Fruit fly (Drosophila melanogaster) whole organism, embryonic: Measurements from ENCODE around the gene CG7497.

Experiments used
- BEAF-32 ChIP-seq: fragments of 200-800 bp; sonication (Bioruptor generic); optimal IDR thresholded peaks from 3 replicates; lab custom pipeline; 2017; ENCODE audit warnings: missing biosample characterization, missing genetic modification characterization, mild to moderate bottlenecking, moderate library complexity, missing genetic modification reagents
- Bteb2 ChIP-seq: fragments of 200-800 bp; sonication (Bioruptor generic); optimal IDR thresholded peaks from 2 replicates; lab custom pipeline; 2016; ENCODE audit warnings: missing biosample characterization, missing genetic modification characterization
- CG10267 ChIP-seq: fragments of 200-800 bp; sonication (Bioruptor generic); optimal IDR thresholded peaks from 2 replicates; lab custom pipeline; 2018; ENCODE audit warnings: missing biosample characterization, mild to moderate bottlenecking, missing genetic modification characterization, moderate library complexity
- CG10274 ChIP-seq: fragments of 200-800 bp; sonication (Bioruptor generic); optimal IDR thresholded peaks from 3 replicates; lab custom pipeline; 2017; ENCODE audit warnings: missing biosample characterization, mild to moderate bottlenecking, missing genetic modification characterization
- CG12219 ChIP-seq: fragments of 200-800 bp; sonication (Bioruptor generic); optimal IDR thresholded peaks from 3 replicates; lab custom pipeline; 2018; ENCODE audit warnings: missing biosample characterization, mild to moderate bottlenecking, missing genetic modification characterization
- CG12391 ChIP-seq: fragments of 200-800 bp; sonication (Bioruptor generic); optimal IDR thresholded peaks from 3 replicates; lab custom pipeline; 2018; ENCODE audit warnings: missing biosample characterization, mild to moderate bottlenecking, missing genetic modification characterization, moderate library complexity
- CG1603 ChIP-seq: fragments of 200-800 bp; sonication (Bioruptor generic); optimal IDR thresholded peaks from 2 replicates; lab custom pipeline; 2019; ENCODE audit warnings: missing biosample characterization, mild to moderate bottlenecking, missing genetic modification characterization, moderate library complexity
- CG17186 ChIP-seq: fragments of 200-800 bp; sonication (Bioruptor generic); optimal IDR thresholded peaks from 3 replicates; lab custom pipeline; 2017; ENCODE audit warnings: missing biosample characterization, missing genetic modification reagents, missing genetic modification characterization
- CG17802 ChIP-seq: fragments of 200-800 bp; sonication (Bioruptor generic); optimal IDR thresholded peaks from 2 replicates; lab custom pipeline; 2018; ENCODE audit warnings: missing biosample characterization, mild to moderate bottlenecking, missing genetic modification characterization, moderate library complexity
- CG33557 ChIP-seq: fragments of 200-800 bp; sonication (Bioruptor generic); optimal IDR thresholded peaks from 2 replicates; lab custom pipeline; 2019; ENCODE audit warnings: missing biosample characterization, mild to moderate bottlenecking, missing genetic modification characterization, moderate library complexity
- CG3838 ChIP-seq: fragments of 200-800 bp; sonication (Bioruptor generic); optimal IDR thresholded peaks from 3 replicates; lab custom pipeline; 2016; ENCODE audit warnings: missing biosample characterization, missing genetic modification characterization
- CG4820 ChIP-seq: fragments of 200-800 bp; sonication (Bioruptor generic); optimal IDR thresholded peaks from 3 replicates; lab custom pipeline; 2016; ENCODE audit warnings: missing biosample characterization, missing genetic modification characterization
- CG4854 ChIP-seq: fragments of 200-800 bp; sonication (Bioruptor generic); optimal IDR thresholded peaks from 2 replicates; lab custom pipeline; 2016; ENCODE audit warnings: missing biosample characterization, missing genetic modification characterization, inconsistent platforms
- CG6683 ChIP-seq: fragments of 200-800 bp; sonication (Bioruptor generic); optimal IDR thresholded peaks from 2 replicates; lab custom pipeline; 2017; ENCODE audit warnings: missing biosample characterization, mild to moderate bottlenecking, missing genetic modification characterization, missing genetic modification reagents
- CG7786 ChIP-seq: fragments of 200-800 bp; sonication (Bioruptor generic); optimal IDR thresholded peaks from 2 replicates; lab custom pipeline; 2016; ENCODE audit warnings: missing biosample characterization, missing genetic modification characterization
- CG7987 ChIP-seq: fragments of 200-800 bp; sonication (Bioruptor generic); optimal IDR thresholded peaks from 2 replicates; lab custom pipeline; 2018; ENCODE audit warnings: missing biosample characterization, mild to moderate bottlenecking, missing genetic modification characterization, moderate library complexity
- D19A ChIP-seq: fragments of 200-800 bp; optimal IDR thresholded peaks from 3 replicates; lab custom pipeline; 2019; ENCODE audit warnings: missing biosample characterization, mild to moderate bottlenecking, missing genetic modification characterization, moderate library complexity
- Dip2 ChIP-seq: fragments of 200-800 bp; sonication (Bioruptor generic); IDR thresholded peaks from 2 replicates; pipeline ENCODE4 v1.3.6; 2022; ENCODE audit warnings: missing biosample characterization, missing genetic modification characterization
- Elba2 ChIP-seq: fragments of 200-800 bp; sonication (Bioruptor generic); optimal IDR thresholded peaks from 3 replicates; lab custom pipeline; 2016; ENCODE audit warnings: missing biosample characterization, missing genetic modification characterization
- Fer2 ChIP-seq: fragments of 200-800 bp; sonication (Bioruptor generic); optimal IDR thresholded peaks from 2 replicates; lab custom pipeline; 2018; ENCODE audit warnings: missing biosample characterization, mild to moderate bottlenecking, missing genetic modification characterization, moderate library complexity
- HLH4C ChIP-seq: fragments of 200-800 bp; sonication (Bioruptor generic); IDR thresholded peaks from 3 replicates; pipeline ENCODE4 v1.3.6; 2022; ENCODE audit warnings: missing biosample characterization, missing genetic modification characterization; ENCODE audit not compliant: partially characterized antibody
- HmgD ChIP-seq: fragments of 200-800 bp; sonication (Bioruptor generic); optimal IDR thresholded peaks from 3 replicates; lab custom pipeline; 2016; ENCODE audit warnings: missing biosample characterization, missing genetic modification characterization
- MESR4 ChIP-seq: fragments of 200-800 bp; sonication (Bioruptor generic); optimal IDR thresholded peaks from 2 replicates; lab custom pipeline; 2018; ENCODE audit warnings: missing biosample characterization, mild to moderate bottlenecking, missing genetic modification characterization, moderate library complexity
- Poxn ChIP-seq: fragments of 200-800 bp; sonication (Bioruptor generic); IDR thresholded peaks from 2 replicates; pipeline ENCODE4 v1.3.6; 2022; ENCODE audit warnings: missing biosample characterization, missing genetic modification characterization
- Sox100B ChIP-seq: fragments of 200-800 bp; sonication (Bioruptor generic); optimal IDR thresholded peaks from 3 replicates; lab custom pipeline; 2018; ENCODE audit warnings: missing biosample characterization, mild to moderate bottlenecking, missing genetic modification characterization
- Ssrp ChIP-seq: fragments of 200-800 bp; sonication (Bioruptor generic); optimal IDR thresholded peaks from 2 replicates; lab custom pipeline; 2018; ENCODE audit warnings: missing biosample characterization, mild to moderate bottlenecking, missing genetic modification characterization, moderate library complexity
- Stat92E ChIP-seq, 3 experiments: fragments of >200 bp in 2 of 3; fragments of 200-800 bp in 1 of 3; sonication (Bioruptor generic) in 1 of 3; optimal IDR thresholded peaks; 2 replicates each; lab custom pipeline; 2017 to 2019; ENCODE audit warnings: missing biosample characterization in 3 of 3, missing genetic modification characterization in 3 of 3, mild to moderate bottlenecking in 1 of 3, moderate library complexity in 1 of 3
- abd-A ChIP-seq: fragments of 200-800 bp; sonication (Bioruptor generic); optimal IDR thresholded peaks from 3 replicates; lab custom pipeline; 2019; ENCODE audit warnings: missing biosample characterization, mild to moderate bottlenecking, missing genetic modification characterization, moderate library complexity
- ato ChIP-seq: fragments of 200-800 bp; sonication (Bioruptor generic); IDR thresholded peaks from 2 replicates; pipeline ENCODE4 v1.3.6; 2022; ENCODE audit warnings: missing biosample characterization, missing genetic modification characterization; ENCODE audit not compliant: partially characterized antibody
- chif ChIP-seq, 2 experiments: fragments of 200-800 bp; sonication (Bioruptor generic); optimal IDR thresholded peaks; 3 replicates each; lab custom pipeline; 2016; ENCODE audit warnings: missing biosample characterization in 2 of 2, missing genetic modification characterization in 2 of 2
- disco-r ChIP-seq: fragments of 200-800 bp; sonication (Bioruptor generic); optimal IDR thresholded peaks from 2 replicates; lab custom pipeline; 2016; ENCODE audit warnings: missing biosample characterization, missing genetic modification characterization
- emc ChIP-seq: fragments of 200-800 bp; sonication (Bioruptor generic); optimal IDR thresholded peaks from 2 replicates; lab custom pipeline; 2016; ENCODE audit warnings: missing biosample characterization, missing genetic modification characterization
- esg ChIP-seq: fragments of 200-800 bp; sonication (Bioruptor generic); conservative IDR thresholded peaks from 2 replicates; pipeline ENCODE4 v1.3.6; 2022; ENCODE audit warnings: missing biosample characterization, missing genetic modification characterization
- exex ChIP-seq: fragments of 200-800 bp; sonication (Bioruptor generic); optimal IDR thresholded peaks from 4 replicates; lab custom pipeline; 2018; ENCODE audit warnings: missing biosample characterization, mild to moderate bottlenecking, missing genetic modification characterization, moderate library complexity
- fru ChIP-seq: fragments of >200 bp; optimal IDR thresholded peaks from 2 replicates; lab custom pipeline; 2017
- gcm ChIP-seq: fragments of 200-800 bp; sonication (Bioruptor generic); optimal IDR thresholded peaks from 2 replicates; lab custom pipeline; 2019; ENCODE audit warnings: missing biosample characterization, mild to moderate bottlenecking, missing genetic modification characterization, moderate library complexity
- grn ChIP-seq: fragments of 200-800 bp; sonication (Bioruptor generic); optimal IDR thresholded peaks from 3 replicates; lab custom pipeline; 2017; ENCODE audit warnings: missing biosample characterization, missing genetic modification characterization
- gsb-n ChIP-seq: fragments of 200-800 bp; sonication (Bioruptor generic); optimal IDR thresholded peaks from 3 replicates; lab custom pipeline; 2018; ENCODE audit warnings: missing biosample characterization, mild to moderate bottlenecking, missing genetic modification characterization
- inv ChIP-seq: fragments of 200-800 bp; sonication (Bioruptor generic); IDR thresholded peaks from 2 replicates; pipeline ENCODE4 v1.3.6; 2022; ENCODE audit warnings: missing biosample characterization, missing genetic modification characterization; ENCODE audit not compliant: partially characterized antibody
- klu ChIP-seq: fragments of 200-800 bp; sonication (Bioruptor generic); IDR thresholded peaks from 2 replicates; pipeline ENCODE4 v1.3.6; 2022; ENCODE audit warnings: missing biosample characterization, missing genetic modification characterization
- knrl ChIP-seq: fragments of 200-800 bp; sonication (Bioruptor generic); IDR thresholded peaks from 3 replicates; pipeline ENCODE4 v1.3.6; 2022; ENCODE audit warnings: missing biosample characterization, missing genetic modification characterization; ENCODE audit not compliant: partially characterized antibody
- nerfin-2 ChIP-seq: fragments of 200-800 bp; sonication (Bioruptor generic); IDR thresholded peaks from 2 replicates; pipeline ENCODE4 v1.3.6; 2022; ENCODE audit warnings: missing biosample characterization, missing genetic modification characterization; ENCODE audit not compliant: partially characterized antibody
- pb ChIP-seq: fragments of 200-800 bp; sonication (Bioruptor generic); optimal IDR thresholded peaks from 3 replicates; lab custom pipeline; 2016; ENCODE audit warnings: missing biosample characterization, missing genetic modification characterization
- pita ChIP-seq: fragments of 200-800 bp; sonication (Bioruptor generic); optimal IDR thresholded peaks from 2 replicates; lab custom pipeline; 2017; ENCODE audit warnings: missing biosample characterization, mild to moderate bottlenecking, missing genetic modification characterization
- scrt ChIP-seq: fragments of 200-800 bp; sonication (Bioruptor generic); optimal IDR thresholded peaks from 2 replicates; lab custom pipeline; 2018; ENCODE audit warnings: missing biosample characterization, mild to moderate bottlenecking, missing genetic modification characterization, moderate library complexity
- sima ChIP-seq: fragments of 200-800 bp; sonication (Bioruptor generic); optimal IDR thresholded peaks from 2 replicates; lab custom pipeline; 2016; ENCODE audit warnings: missing biosample characterization, missing genetic modification characterization
- tio ChIP-seq: fragments of 200-800 bp; sonication (Bioruptor generic); optimal IDR thresholded peaks from 2 replicates; lab custom pipeline; 2017; ENCODE audit warnings: missing biosample characterization, missing genetic modification characterization, inconsistent platforms

Gene CG7497

dm6 chr3L:17653701-17654667 lies 20.7 kb downstream of the CG7497 start, which contains the start of the genes Krn, Ndfip and CG7484 (continued):
- peak; percentile 69 for TF ChIP-seq Bteb2
- TF ChIP-seq CG3838 (GFP tag; lab: Kevin White, UChicago), result peak; percentile 57
- peak; percentile 73 for TF ChIP-seq exex (tag; lab: Kevin White, UChicago)
- peak; percentile 39 for TF ChIP-seq CG10274 (GFP tag; lab: Kevin White, UChicago)
- peak; percentile 39 for TF ChIP-seq scrt (GFP tag; lab: Kevin White, UChicago)
- peak in 1 of 3 experiments; percentile 36 for TF ChIP-seq Stat92E (GFP tag; optimal IDR thresholded peaks at IDR 0.05; lab: Kevin White, UChicago)
- peak; percentile 54 to 76 for TF ChIP-seq chif (GFP tag; optimal IDR thresholded peaks at IDR 0.05; lab: Kevin White, UChicago)
- TF ChIP-seq CG6683 (GFP tag; lab: Kevin White, UChicago), result peak; percentile 56
- peak; percentile 89 for TF ChIP-seq Ssrp
- TF ChIP-seq HLH4C (GFP tag; lab: Robert Waterston, UW), result peak; percentile 95
- peak; percentile 27 for TF ChIP-seq CG7987 (GFP tag; lab: Kevin White, UChicago)
- TF ChIP-seq fru (lab: Kevin White, UChicago), result no peak
- peak; percentile 96 for TF ChIP-seq CG12391 (tag; lab: Kevin White, UChicago)
- peak; percentile 70 for TF ChIP-seq emc (GFP tag; lab: Kevin White, UChicago)
- peak; percentile 75 for TF ChIP-seq gcm
- TF ChIP-seq Sox100B (GFP tag; lab: Kevin White, UChicago), result peak; percentile 84
- TF ChIP-seq Poxn (GFP tag; lab: Robert Waterston, UW), result peak; percentile 67; the same call in 1 of the 2 replicates
- peak; percentile 86 for TF ChIP-seq abd-A (tag; lab: Kevin White, UChicago)
- TF ChIP-seq MESR4, result peak; percentile 86
- TF ChIP-seq tio, result peak; percentile 86
- no peak for TF ChIP-seq sima (GFP tag; lab: Kevin White, UChicago)
- TF ChIP-seq CG12219 (GFP tag; lab: Kevin White, UChicago), result peak; percentile 53
- TF ChIP-seq CG7786 (GFP tag; lab: Kevin White, UChicago), result peak; percentile 68
- TF ChIP-seq CG4854 (GFP tag; lab: Kevin White, UChicago), result peak; percentile 52
- peak; percentile 88 for TF ChIP-seq nerfin-2 (GFP tag; lab: Robert Waterston, UW)
- TF ChIP-seq CG4820, result peak; percentile 85
- peak; percentile 27; the same call in 1 of the 2 replicates for TF ChIP-seq ato (GFP tag; lab: Robert Waterston, UW)
- peak; percentile 86 for TF ChIP-seq gsb-n (tag; lab: Kevin White, UChicago)
- TF ChIP-seq grn (GFP tag; lab: Kevin White, UChicago), result peak; percentile 60
- TF ChIP-seq HmgD, result peak; percentile 5
- peak; percentile 88 for TF ChIP-seq CG10267 (tag; lab: Kevin White, UChicago)
- TF ChIP-seq pita (GFP tag; lab: Kevin White, UChicago), result no peak
- TF ChIP-seq pb (GFP tag; lab: Kevin White, UChicago), result peak; percentile 49
- TF ChIP-seq esg (GFP tag; lab: Robert Waterston, UW), result peak; percentile 84
- peak; percentile 99 for TF ChIP-seq knrl
- peak; percentile 19 for TF ChIP-seq disco-r (GFP tag; lab: Kevin White, UChicago)
- peak; percentile 79; the same call in 1 of the 2 replicates for TF ChIP-seq klu (GFP tag; lab: Robert Waterston, UW)
- TF ChIP-seq Dip2 (GFP tag; lab: Robert Waterston, UW), result no peak
- TF ChIP-seq BEAF-32 (GFP tag; lab: Kevin White, UChicago), result peak; percentile 99
- peak; percentile 65 for TF ChIP-seq CG17802 (tag; lab: Kevin White, UChicago)
- TF ChIP-seq CG1603 (tag; lab: Kevin White, UChicago), result peak; percentile 60
- peak; percentile 82 for TF ChIP-seq D19A
- TF ChIP-seq inv, result peak; percentile 97
- TF ChIP-seq CG33557 (GFP tag; lab: Kevin White, UChicago), result peak; percentile 86
- peak; percentile 43 for TF ChIP-seq Elba2 (GFP tag; lab: Kevin White, UChicago)
- peak; percentile 68 for TF ChIP-seq CG17186
- TF ChIP-seq Fer2, result peak; percentile 89
